Fruit fly (Drosophila melanogaster): ENCODE results near the gene CG4793.

DNA sequence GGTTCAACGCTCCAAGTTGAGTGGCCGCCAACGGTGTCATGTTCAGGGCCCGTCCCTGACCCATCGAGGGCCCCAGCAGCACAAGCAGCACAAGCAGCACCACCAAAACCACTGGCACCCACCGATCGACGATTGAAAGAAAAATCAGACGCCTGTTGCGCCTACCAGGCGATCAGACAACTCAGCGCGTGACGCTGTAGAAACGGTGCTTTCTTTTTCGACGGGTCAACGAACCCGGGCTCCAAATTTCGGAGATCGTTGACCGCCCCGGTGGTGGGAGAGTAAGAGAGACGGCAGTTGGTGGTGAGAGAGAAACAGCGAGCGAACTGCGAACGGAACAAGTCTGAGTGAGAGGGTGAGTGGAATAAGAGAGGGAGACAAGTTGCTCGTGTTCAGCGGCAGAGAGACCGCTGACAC is 11.6 kb upstream of the CG4793 start:
- TF ChIP-seq CG8478 (optimal IDR thresholded peaks at IDR 0.05) (no peak), pan (optimal IDR thresholded peaks at IDR 0.05) (no peak), psq (optimal IDR thresholded peaks at IDR 0.05) (no peak), EcR (GFP tag; optimal IDR thresholded peaks at IDR 0.05) (peak; percentile 96 to 100), usp (GFP tag; optimal IDR thresholded peaks at IDR 0.05) (no peak), Dll (optimal IDR thresholded peaks at IDR 0.05) (peak; percentile 46)
